Fruit fly (Drosophila melanogaster) whole organism, prepupa: Measurements from ENCODE around the gene CG9568.

Source experiments
- CG10631 ChIP-seq: fragments of 200-800 bp; sonication (Bioruptor generic); optimal IDR thresholded peaks from 2 replicates; lab custom pipeline; 2016; ENCODE audit warnings: missing biosample characterization, missing genetic modification characterization
- CG10669 ChIP-seq: fragments of 200-800 bp; sonication (Bioruptor generic); optimal IDR thresholded peaks from 3 replicates; lab custom pipeline; 2018; ENCODE audit warnings: missing biosample characterization, mild to moderate bottlenecking, missing genetic modification characterization, moderate library complexity
- CG11762 ChIP-seq: fragments of 200-800 bp; sonication (Bioruptor generic); optimal IDR thresholded peaks from 3 replicates; lab custom pipeline; 2016; ENCODE audit warnings: missing biosample characterization, missing genetic modification characterization; ENCODE audit not compliant: insufficient read depth
- CG11902 ChIP-seq: fragments of 200-800 bp; sonication (Bioruptor generic); optimal IDR thresholded peaks from 3 replicates; lab custom pipeline; 2016; ENCODE audit warnings: missing biosample characterization, missing genetic modification characterization
- CG15336 ChIP-seq: fragments of 200-800 bp; sonication (Bioruptor generic); IDR thresholded peaks from 2 replicates; pipeline ENCODE4 v1.3.6; 2022; ENCODE audit warnings: missing biosample characterization, missing genetic modification characterization
- CG1621 ChIP-seq: fragments of 200-800 bp; sonication (Bioruptor generic); optimal IDR thresholded peaks from 3 replicates; lab custom pipeline; 2018; ENCODE audit warnings: missing biosample characterization, mild to moderate bottlenecking, missing genetic modification characterization
- CG16779 ChIP-seq: fragments of 200-800 bp; sonication (Bioruptor generic); optimal IDR thresholded peaks from 3 replicates; lab custom pipeline; 2017; ENCODE audit warnings: missing biosample characterization, mild to moderate bottlenecking, missing genetic modification characterization
- CG3032 ChIP-seq: fragments of 200-800 bp; optimal IDR thresholded peaks from 2 replicates; lab custom pipeline; 2019; ENCODE audit warnings: missing biosample characterization, mild to moderate bottlenecking, missing genetic modification characterization, moderate library complexity
- CG31627 ChIP-seq: fragments of 200-800 bp; sonication (Bioruptor generic); optimal IDR thresholded peaks from 3 replicates; lab custom pipeline; 2016; ENCODE audit warnings: missing biosample characterization, missing genetic modification characterization
- CG32006 ChIP-seq: fragments of 200-800 bp; sonication (Bioruptor generic); optimal IDR thresholded peaks from 3 replicates; lab custom pipeline; 2017; ENCODE audit warnings: missing biosample characterization, mild to moderate bottlenecking, missing genetic modification characterization
- CG34406 ChIP-seq: fragments of 200-800 bp; sonication (Bioruptor generic); optimal IDR thresholded peaks from 3 replicates; lab custom pipeline; 2016; ENCODE audit warnings: missing biosample characterization, missing genetic modification characterization
- CG3919 ChIP-seq: fragments of 200-800 bp; sonication (Bioruptor generic); optimal IDR thresholded peaks from 3 replicates; lab custom pipeline; 2016; ENCODE audit warnings: missing biosample characterization, missing genetic modification characterization
- CG4318 ChIP-seq: fragments of 200-800 bp; sonication (Bioruptor generic); optimal IDR thresholded peaks from 3 replicates; lab custom pipeline; 2017; ENCODE audit warnings: missing biosample characterization, mild to moderate bottlenecking, missing genetic modification characterization
- CG6163 ChIP-seq: fragments of 200-800 bp; sonication (Bioruptor generic); IDR thresholded peaks from 3 replicates; pipeline ENCODE4 v1.3.6; 2022; ENCODE audit warnings: missing biosample characterization, missing genetic modification characterization
- CG6276 ChIP-seq: fragments of 200-800 bp; sonication (Bioruptor generic); optimal IDR thresholded peaks from 2 replicates; lab custom pipeline; 2017; ENCODE audit warnings: missing biosample characterization, mild to moderate bottlenecking, missing genetic modification characterization
- CG6792 ChIP-seq: fragments of 200-800 bp; sonication (Bioruptor generic); optimal IDR thresholded peaks from 3 replicates; lab custom pipeline; 2016; ENCODE audit warnings: missing biosample characterization, missing genetic modification characterization
- CG6854 ChIP-seq: fragments of 200-800 bp; sonication (Bioruptor generic); optimal IDR thresholded peaks from 2 replicates; lab custom pipeline; 2017; ENCODE audit warnings: missing biosample characterization, mild to moderate bottlenecking, missing genetic modification characterization
- CG8319 ChIP-seq: fragments of 200-800 bp; sonication (Bioruptor generic); optimal IDR thresholded peaks from 3 replicates; lab custom pipeline; 2016; ENCODE audit warnings: missing biosample characterization, missing genetic modification characterization
- CG8632 ChIP-seq: fragments of 200-800 bp; sonication (Bioruptor generic); optimal IDR thresholded peaks from 3 replicates; lab custom pipeline; 2016; ENCODE audit warnings: missing biosample characterization, missing genetic modification characterization
- CG9139 ChIP-seq: fragments of 200-800 bp; sonication (Bioruptor generic); optimal IDR thresholded peaks from 3 replicates; lab custom pipeline; 2017; ENCODE audit warnings: missing biosample characterization, mild to moderate bottlenecking, missing genetic modification characterization
- Eip75B ChIP-seq: fragments of 200-800 bp; sonication (Bioruptor generic); optimal IDR thresholded peaks from 3 replicates; lab custom pipeline; 2016; ENCODE audit warnings: missing biosample characterization, missing genetic modification characterization
- Eip78C ChIP-seq: fragments of 200-800 bp; sonication (Bioruptor generic); peaks from one replicate; lab custom pipeline; 2016; ENCODE audit warnings: missing biosample characterization, missing genetic modification characterization
- Eip93F ChIP-seq: fragments of 200-800 bp; sonication (Bioruptor generic); optimal IDR thresholded peaks from 2 replicates; lab custom pipeline; 2016; ENCODE audit warnings: missing biosample characterization, mild to moderate bottlenecking, missing genetic modification characterization
- Ets21C ChIP-seq: fragments of 200-800 bp; sonication (Bioruptor generic); optimal IDR thresholded peaks from 3 replicates; lab custom pipeline; 2016; ENCODE audit warnings: missing biosample characterization, missing genetic modification characterization
- Ets96B ChIP-seq: fragments of 200-800 bp; optimal IDR thresholded peaks from 2 replicates; lab custom pipeline; 2019; ENCODE audit warnings: missing biosample characterization, mild to moderate bottlenecking, missing genetic modification characterization, moderate library complexity
- Gug ChIP-seq: fragments of 200-800 bp; sonication (Bioruptor generic); IDR thresholded peaks from 2 replicates; pipeline ENCODE4 v1.3.6; 2022; ENCODE audit warnings: missing biosample characterization, missing genetic modification characterization
- Hr38 ChIP-seq: sonication (Bioruptor generic); optimal IDR thresholded peaks from 2 replicates; lab custom pipeline; 2016; ENCODE audit warnings: missing biosample characterization, missing genetic modification characterization
- OdsH ChIP-seq: fragments of 200-800 bp; sonication (Bioruptor generic); optimal IDR thresholded peaks from 3 replicates; lab custom pipeline; 2016; ENCODE audit warnings: missing biosample characterization, missing genetic modification characterization
- Sox14 ChIP-seq: fragments of 200-800 bp; sonication (Bioruptor generic); optimal IDR thresholded peaks from 3 replicates; lab custom pipeline; 2016; ENCODE audit warnings: missing biosample characterization, missing genetic modification characterization
- Sox15 ChIP-seq: fragments of 200-800 bp; sonication (Bioruptor generic); optimal IDR thresholded peaks from 3 replicates; lab custom pipeline; 2016; ENCODE audit warnings: missing biosample characterization, missing genetic modification characterization
- acj6 ChIP-seq: fragments of 200-800 bp; sonication (Bioruptor generic); optimal IDR thresholded peaks from 3 replicates; lab custom pipeline; 2016; ENCODE audit warnings: missing biosample characterization, missing genetic modification characterization
- cyc ChIP-seq: fragments of 200-800 bp; sonication (Bioruptor generic); optimal IDR thresholded peaks from 3 replicates; lab custom pipeline; 2016; ENCODE audit warnings: missing biosample characterization, missing genetic modification characterization
- dac ChIP-seq: fragments of 200-800 bp; sonication (Bioruptor generic); optimal IDR thresholded peaks from 2 replicates; lab custom pipeline; 2017; ENCODE audit warnings: missing biosample characterization, mild to moderate bottlenecking, missing genetic modification characterization
- dsx ChIP-seq: fragments of 200-800 bp; optimal IDR thresholded peaks from 3 replicates; lab custom pipeline; 2019; ENCODE audit warnings: missing biosample characterization, mild to moderate bottlenecking, missing genetic modification characterization, moderate library complexity; ENCODE audit not compliant: poor library complexity, severe bottlenecking
- esn ChIP-seq: fragments of 200-800 bp; sonication (Bioruptor generic); optimal IDR thresholded peaks from 2 replicates; lab custom pipeline; 2016; ENCODE audit warnings: missing biosample characterization, mild to moderate bottlenecking, missing genetic modification characterization, moderate library complexity
- fd59A ChIP-seq: fragments of 200-800 bp; sonication (Bioruptor generic); optimal IDR thresholded peaks from 2 replicates; lab custom pipeline; 2017; ENCODE audit warnings: missing biosample characterization, mild to moderate bottlenecking, missing genetic modification characterization, missing genetic modification reagents
- fd85E ChIP-seq: fragments of 200-800 bp; sonication (Bioruptor generic); optimal IDR thresholded peaks from 3 replicates; lab custom pipeline; 2016; ENCODE audit warnings: missing biosample characterization, missing genetic modification characterization
- fkh ChIP-seq: fragments of 200-800 bp; sonication (Bioruptor generic); optimal IDR thresholded peaks from 3 replicates; lab custom pipeline; 2017; ENCODE audit warnings: missing biosample characterization, mild to moderate bottlenecking, missing genetic modification characterization, moderate library complexity
- lz ChIP-seq: fragments of 200-800 bp; sonication (Bioruptor generic); optimal IDR thresholded peaks from 3 replicates; lab custom pipeline; 2016; ENCODE audit warnings: missing biosample characterization, missing genetic modification characterization
- salr ChIP-seq, 2 experiments: fragments of 200-800 bp; sonication (Bioruptor generic); optimal IDR thresholded peaks; 3 replicates each; lab custom pipeline; 2016 to 2018; ENCODE audit warnings: missing biosample characterization in 2 of 2, missing genetic modification characterization in 2 of 2, mild to moderate bottlenecking in 1 of 2
- spab ChIP-seq: fragments of 200-800 bp; sonication (Bioruptor generic); optimal IDR thresholded peaks from 2 replicates; lab custom pipeline; 2017; ENCODE audit warnings: missing biosample characterization, mild to moderate bottlenecking, missing genetic modification characterization, missing genetic modification reagents
- ss ChIP-seq, 2 experiments: fragments of 200-800 bp; sonication (Bioruptor generic); optimal IDR thresholded peaks; 2 replicates in 1 of 2; 3 replicates in 1 of 2; lab custom pipeline; 2017 to 2018; ENCODE audit warnings: mild to moderate bottlenecking in 2 of 2, missing biosample characterization in 2 of 2, missing genetic modification characterization in 2 of 2, moderate library complexity in 1 of 2
- topi ChIP-seq: fragments of 200-800 bp; sonication (Bioruptor generic); optimal IDR thresholded peaks from 3 replicates; lab custom pipeline; 2016; ENCODE audit warnings: missing biosample characterization, missing genetic modification characterization
- vri ChIP-seq: fragments of 200-800 bp; sonication (Bioruptor generic); optimal IDR thresholded peaks from 3 replicates; lab custom pipeline; 2016; ENCODE audit warnings: missing biosample characterization, mild to moderate bottlenecking, missing genetic modification characterization

Gene CG9568

dm6 chr2L:8991583-8991982 lies 18.8 kb upstream of the CG9568 start, which contains the start of gene CG9555:
Gene CG9555 (plus strand): TSS chr2L:8991735.
- TF ChIP-seq CG6163 (GFP tag; lab: Robert Waterston, UW) (no peak), cyc (GFP tag; lab: Kevin White, UChicago) (no peak), CG8319 (GFP tag; lab: Kevin White, UChicago) (no peak), vri (peak; percentile 41)
- TF ChIP-seq, all 60 proteins: peak for 1

DNA sequence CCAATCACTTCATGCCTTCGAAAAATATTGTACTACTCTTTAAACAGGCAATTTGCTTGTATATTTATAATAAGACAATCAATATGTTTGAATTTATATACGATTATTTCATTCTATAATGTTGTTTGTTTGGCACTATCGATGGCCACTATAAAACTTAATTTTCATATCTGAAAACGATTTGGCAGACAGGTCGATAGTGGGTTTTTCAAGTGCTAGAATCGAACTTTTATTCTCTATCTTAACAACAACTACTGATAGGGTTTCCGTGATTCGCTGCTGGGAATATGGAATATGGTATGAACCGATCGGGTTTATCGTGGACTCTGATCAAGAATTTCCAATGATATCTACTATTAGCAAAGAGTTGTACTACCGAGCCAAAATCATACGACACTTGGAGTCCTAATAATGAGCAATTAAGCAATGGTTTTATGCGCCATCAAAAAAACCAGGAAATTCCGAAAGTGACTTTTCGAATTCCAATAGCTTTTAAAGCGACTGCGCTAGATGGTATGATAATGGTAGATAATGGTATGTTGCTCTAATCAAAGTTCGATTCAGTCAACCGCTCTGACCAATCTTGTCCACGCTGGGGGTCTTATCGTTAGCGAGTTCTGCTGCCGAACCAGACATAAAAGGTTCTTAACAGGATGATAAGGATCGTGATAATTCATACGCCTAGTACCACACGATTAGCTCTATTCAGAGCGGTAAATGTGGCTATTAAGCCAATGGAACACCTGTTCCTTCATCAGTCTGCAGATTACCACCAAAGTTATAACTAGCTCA lies 16.5 kb upstream of the CG9568 start, which contains the start of gene CG17906:
Gene CG17906, plus strand, starts transcription at position 742 of the 792 bp plus-strand sequence.
- no peak for TF ChIP-seq CG8319 (GFP tag; lab: Kevin White, UChicago)
- TF ChIP-seq fd85E (GFP tag; lab: Kevin White, UChicago) = no peak
- no peak for TF ChIP-seq Ets21C (GFP tag; lab: Kevin White, UChicago)
- no peak for TF ChIP-seq CG8632
- TF ChIP-seq CG34406 (GFP tag; lab: Kevin White, UChicago) = no peak
- TF ChIP-seq cyc (GFP tag; lab: Kevin White, UChicago) = no peak
- TF ChIP-seq CG6792 (GFP tag; lab: Kevin White, UChicago) = no peak
- no peak for TF ChIP-seq spab (GFP tag; lab: Kevin White, UChicago)
- no peak for TF ChIP-seq dsx
- no peak for TF ChIP-seq ss (GFP tag; optimal IDR thresholded peaks at IDR 0.05; lab: Kevin White, UChicago)

DNA sequence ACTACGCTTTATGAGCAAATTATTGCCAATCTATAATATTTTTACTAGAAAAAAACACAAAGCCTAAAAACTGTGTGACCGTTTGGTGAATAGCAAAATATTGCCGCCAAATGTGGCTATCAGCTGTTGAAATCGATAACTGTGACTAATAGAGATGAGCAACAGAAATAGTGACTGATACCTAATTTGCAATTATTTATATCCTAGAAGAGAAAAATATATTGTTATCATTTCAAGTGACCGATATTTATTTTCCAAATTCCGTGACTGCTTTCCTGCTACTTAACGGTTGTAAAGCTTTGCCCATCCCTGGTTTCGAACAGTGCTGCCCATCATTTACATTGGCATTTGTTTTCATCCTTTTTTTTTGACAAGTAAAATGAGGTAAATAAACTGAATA lies 13.1 kb upstream of the CG9568 start, which contains the start of the genes alien and CG18661:
Gene alien, minus strand, starts transcription at position 95 of the 400 bp plus-strand sequence.
Gene CG18661, plus strand, starts transcription at position 321 of the 400 bp plus-strand sequence.
- TF ChIP-seq CG3032 (peak; percentile 76), Ets96B (tag; lab: Kevin White, UChicago) (peak; percentile 91), Hr38 (GFP tag; lab: Kevin White, UChicago) (peak; percentile 5), Ets21C (GFP tag; lab: Kevin White, UChicago) (peak; percentile 71), topi (peak; percentile 62), Eip78C (GFP tag; lab: Kevin White, UChicago) (peak; percentile 69), CG32006 (GFP tag; lab: Kevin White, UChicago) (peak; percentile 78), lz (peak; percentile 93), CG9139 (no peak), CG11902 (GFP tag; lab: Kevin White, UChicago) (peak; percentile 93), Eip75B (GFP tag; lab: Kevin White, UChicago) (peak; percentile 89), OdsH (GFP tag; lab: Kevin White, UChicago) (peak; percentile 78), fkh (peak; percentile 69), acj6 (peak; percentile 62), esn (GFP tag; lab: Kevin White, UChicago) (peak; percentile 68), salr (GFP tag; optimal IDR thresholded peaks at IDR 0.05; lab: Kevin White, UChicago) (peak in 1 of 2 experiments; percentile 56), CG1621 (tag; lab: Kevin White, UChicago) (no peak), CG10669 (GFP tag; lab: Kevin White, UChicago) (peak; percentile 65), Sox14 (GFP tag; lab: Kevin White, UChicago) (peak; percentile 95), CG31627 (GFP tag; lab: Kevin White, UChicago) (peak; percentile 88), ss (GFP tag; optimal IDR thresholded peaks at IDR 0.05; lab: Kevin White, UChicago) (no peak), CG10631 (GFP tag; lab: Kevin White, UChicago) (peak; percentile 85), CG6163 (GFP tag; lab: Robert Waterston, UW) (peak; percentile 97), CG3919 (no peak), cyc (GFP tag; lab: Kevin White, UChicago) (peak; percentile 78), CG16779 (tag; lab: Kevin White, UChicago) (peak; percentile 62), CG6854 (peak; percentile 78), CG6276 (GFP tag; lab: Kevin White, UChicago) (no peak), Gug (GFP tag; lab: Robert Waterston, UW) (peak; percentile 87), CG15336 (GFP tag; lab: Robert Waterston, UW) (peak; percentile 78), CG6792 (GFP tag; lab: Kevin White, UChicago) (peak; percentile 69), CG4318 (GFP tag; lab: Kevin White, UChicago) (peak; percentile 52), Eip93F (GFP tag; lab: Kevin White, UChicago) (peak; percentile 71), dac (GFP tag; lab: Kevin White, UChicago) (peak; percentile 91), CG8319 (GFP tag; lab: Kevin White, UChicago) (no peak), dsx (no peak), Sox15 (peak; percentile 92), CG11762 (GFP tag; lab: Kevin White, UChicago) (no peak), fd59A (peak; percentile 31)
